Fruit fly (Drosophila melanogaster) whole organism, prepupa: ENCODE results near the gene Pmvk.

ENCODE experiments used
- CG10631 ChIP-seq: fragments of 200-800 bp; sonication (Bioruptor generic); optimal IDR thresholded peaks from 2 replicates; lab custom pipeline; 2016; ENCODE audit warnings: missing biosample characterization, missing genetic modification characterization
- CG10669 ChIP-seq: fragments of 200-800 bp; sonication (Bioruptor generic); optimal IDR thresholded peaks from 3 replicates; lab custom pipeline; 2018; ENCODE audit warnings: missing biosample characterization, mild to moderate bottlenecking, missing genetic modification characterization, moderate library complexity
- CG15336 ChIP-seq: fragments of 200-800 bp; sonication (Bioruptor generic); IDR thresholded peaks from 2 replicates; pipeline ENCODE4 v1.3.6; 2022; ENCODE audit warnings: missing biosample characterization, missing genetic modification characterization
- CG1621 ChIP-seq: fragments of 200-800 bp; sonication (Bioruptor generic); optimal IDR thresholded peaks from 3 replicates; lab custom pipeline; 2018; ENCODE audit warnings: missing biosample characterization, mild to moderate bottlenecking, missing genetic modification characterization
- CG3919 ChIP-seq: fragments of 200-800 bp; sonication (Bioruptor generic); optimal IDR thresholded peaks from 3 replicates; lab custom pipeline; 2016; ENCODE audit warnings: missing biosample characterization, missing genetic modification characterization
- CG4318 ChIP-seq: fragments of 200-800 bp; sonication (Bioruptor generic); optimal IDR thresholded peaks from 3 replicates; lab custom pipeline; 2017; ENCODE audit warnings: missing biosample characterization, mild to moderate bottlenecking, missing genetic modification characterization
- CG6276 ChIP-seq: fragments of 200-800 bp; sonication (Bioruptor generic); optimal IDR thresholded peaks from 2 replicates; lab custom pipeline; 2017; ENCODE audit warnings: missing biosample characterization, mild to moderate bottlenecking, missing genetic modification characterization
- CG8319 ChIP-seq: fragments of 200-800 bp; sonication (Bioruptor generic); optimal IDR thresholded peaks from 3 replicates; lab custom pipeline; 2016; ENCODE audit warnings: missing biosample characterization, missing genetic modification characterization
- CG8632 ChIP-seq: fragments of 200-800 bp; sonication (Bioruptor generic); optimal IDR thresholded peaks from 3 replicates; lab custom pipeline; 2016; ENCODE audit warnings: missing biosample characterization, missing genetic modification characterization
- CG9139 ChIP-seq: fragments of 200-800 bp; sonication (Bioruptor generic); optimal IDR thresholded peaks from 3 replicates; lab custom pipeline; 2017; ENCODE audit warnings: missing biosample characterization, mild to moderate bottlenecking, missing genetic modification characterization
- Eip93F ChIP-seq: fragments of 200-800 bp; sonication (Bioruptor generic); optimal IDR thresholded peaks from 2 replicates; lab custom pipeline; 2016; ENCODE audit warnings: missing biosample characterization, mild to moderate bottlenecking, missing genetic modification characterization
- Ets21C ChIP-seq: fragments of 200-800 bp; sonication (Bioruptor generic); optimal IDR thresholded peaks from 3 replicates; lab custom pipeline; 2016; ENCODE audit warnings: missing biosample characterization, missing genetic modification characterization
- Hr38 ChIP-seq: sonication (Bioruptor generic); optimal IDR thresholded peaks from 2 replicates; lab custom pipeline; 2016; ENCODE audit warnings: missing biosample characterization, missing genetic modification characterization
- Hr39 ChIP-seq: fragments of 200-800 bp; sonication (Bioruptor generic); optimal IDR thresholded peaks from 2 replicates; lab custom pipeline; 2016; ENCODE audit warnings: missing biosample characterization, missing genetic modification characterization
- Hr4 ChIP-seq: fragments of 200-800 bp; sonication (Bioruptor generic); optimal IDR thresholded peaks from 3 replicates; lab custom pipeline; 2016; ENCODE audit warnings: missing biosample characterization, missing genetic modification characterization
- Lpt ChIP-seq: fragments of 200-800 bp; sonication (Bioruptor generic); optimal IDR thresholded peaks from 3 replicates; lab custom pipeline; 2016; ENCODE audit warnings: missing biosample characterization, missing genetic modification characterization
- Met ChIP-seq: fragments of 200-800 bp; sonication (Bioruptor generic); optimal IDR thresholded peaks from 3 replicates; lab custom pipeline; 2016; ENCODE audit warnings: missing biosample characterization, missing genetic modification characterization
- Smox ChIP-seq: fragments of 200-800 bp; sonication (Bioruptor generic); optimal IDR thresholded peaks from 3 replicates; lab custom pipeline; 2016; ENCODE audit warnings: missing biosample characterization, missing genetic modification characterization
- Sox102F ChIP-seq: fragments of 200-800 bp; sonication (Bioruptor generic); optimal IDR thresholded peaks from 2 replicates; lab custom pipeline; 2016; ENCODE audit warnings: missing biosample characterization, mild to moderate bottlenecking, missing genetic modification characterization
- Sox14 ChIP-seq: fragments of 200-800 bp; sonication (Bioruptor generic); optimal IDR thresholded peaks from 3 replicates; lab custom pipeline; 2016; ENCODE audit warnings: missing biosample characterization, missing genetic modification characterization
- Sox15 ChIP-seq: fragments of 200-800 bp; sonication (Bioruptor generic); optimal IDR thresholded peaks from 3 replicates; lab custom pipeline; 2016; ENCODE audit warnings: missing biosample characterization, missing genetic modification characterization
- achi ChIP-seq: fragments of 200-800 bp; sonication (Bioruptor generic); optimal IDR thresholded peaks from 3 replicates; lab custom pipeline; 2016; ENCODE audit warnings: missing biosample characterization, missing genetic modification characterization
- acj6 ChIP-seq: fragments of 200-800 bp; sonication (Bioruptor generic); optimal IDR thresholded peaks from 3 replicates; lab custom pipeline; 2016; ENCODE audit warnings: missing biosample characterization, missing genetic modification characterization
- cyc ChIP-seq: fragments of 200-800 bp; sonication (Bioruptor generic); optimal IDR thresholded peaks from 3 replicates; lab custom pipeline; 2016; ENCODE audit warnings: missing biosample characterization, missing genetic modification characterization
- dsx ChIP-seq: fragments of 200-800 bp; optimal IDR thresholded peaks from 3 replicates; lab custom pipeline; 2019; ENCODE audit warnings: missing biosample characterization, mild to moderate bottlenecking, missing genetic modification characterization, moderate library complexity; ENCODE audit not compliant: poor library complexity, severe bottlenecking
- eg ChIP-seq: fragments of 200-800 bp; sonication (Bioruptor generic); IDR thresholded peaks from 3 replicates; pipeline ENCODE4 v1.3.6; 2022; ENCODE audit warnings: missing biosample characterization, missing genetic modification characterization
- fd59A ChIP-seq: fragments of 200-800 bp; sonication (Bioruptor generic); optimal IDR thresholded peaks from 2 replicates; lab custom pipeline; 2017; ENCODE audit warnings: missing biosample characterization, mild to moderate bottlenecking, missing genetic modification characterization, missing genetic modification reagents
- fd85E ChIP-seq: fragments of 200-800 bp; sonication (Bioruptor generic); optimal IDR thresholded peaks from 3 replicates; lab custom pipeline; 2016; ENCODE audit warnings: missing biosample characterization, missing genetic modification characterization
- fkh ChIP-seq: fragments of 200-800 bp; sonication (Bioruptor generic); optimal IDR thresholded peaks from 3 replicates; lab custom pipeline; 2017; ENCODE audit warnings: missing biosample characterization, mild to moderate bottlenecking, missing genetic modification characterization, moderate library complexity
- ss ChIP-seq, 2 experiments: fragments of 200-800 bp; sonication (Bioruptor generic); optimal IDR thresholded peaks; 2 replicates in 1 of 2; 3 replicates in 1 of 2; lab custom pipeline; 2017 to 2018; ENCODE audit warnings: mild to moderate bottlenecking in 2 of 2, missing biosample characterization in 2 of 2, missing genetic modification characterization in 2 of 2, moderate library complexity in 1 of 2
- svp ChIP-seq: fragments of 200-800 bp; sonication (Bioruptor generic); peaks from one replicate; lab custom pipeline; 2016; ENCODE audit warnings: missing biosample characterization, missing genetic modification characterization

The Pmvk gene

DNA sequence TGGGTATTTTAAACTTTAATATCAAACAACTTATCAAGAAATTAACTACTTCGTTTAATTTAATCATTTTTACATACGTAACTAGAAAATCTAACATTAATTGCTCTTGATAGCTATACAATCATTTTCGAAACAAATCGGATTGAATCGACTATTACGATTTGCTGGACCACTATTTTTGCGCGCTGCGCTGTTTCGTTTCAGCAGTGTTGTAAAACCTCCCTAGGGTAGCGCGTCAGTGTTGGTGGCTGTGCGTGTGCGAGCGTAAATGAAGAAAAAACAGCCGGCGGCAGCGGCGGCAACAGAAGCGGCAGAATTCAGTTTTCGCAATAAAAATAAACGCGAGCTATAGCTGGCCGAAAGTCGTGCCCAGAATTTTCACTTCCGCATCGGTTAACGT is 46.9 kb downstream of the Pmvk start, which contains the start of gene CG33116 (continued):
- TF ChIP-seq eg (GFP tag; lab: Robert Waterston, UW) (peak; percentile 88), dsx (GFP tag; lab: Kevin White, UChicago) (peak; percentile 72), Hr38 (GFP tag; lab: Kevin White, UChicago) (peak; percentile 3), ss (GFP tag; optimal IDR thresholded peaks at IDR 0.05; lab: Kevin White, UChicago) (peak; percentile 56 to 75), fkh (peak; percentile 49), Met (GFP tag; lab: Kevin White, UChicago) (peak; percentile 88), Sox15 (GFP tag; lab: Kevin White, UChicago) (peak; percentile 61), CG9139 (GFP tag; lab: Kevin White, UChicago) (peak; percentile 51), Smox (GFP tag; lab: Kevin White, UChicago) (peak; percentile 81), Ets21C (GFP tag; lab: Kevin White, UChicago) (peak; percentile 64), CG6276 (GFP tag; lab: Kevin White, UChicago) (peak; percentile 85), CG4318 (GFP tag; lab: Kevin White, UChicago) (peak; percentile 75), CG1621 (tag; lab: Kevin White, UChicago) (peak; percentile 77), Sox14 (GFP tag; lab: Kevin White, UChicago) (peak; percentile 87), Hr39 (GFP tag; lab: Kevin White, UChicago) (peak; percentile 83), CG3919 (GFP tag; lab: Kevin White, UChicago) (peak; percentile 92), fd85E (GFP tag; lab: Kevin White, UChicago) (peak; percentile 69), svp (GFP tag; lab: Kevin White, UChicago) (peak; percentile 90), cyc (GFP tag; lab: Kevin White, UChicago) (peak; percentile 86), Hr4 (GFP tag; lab: Kevin White, UChicago) (peak; percentile 92), Lpt (peak; percentile 80), fd59A (GFP tag; lab: Kevin White, UChicago) (peak; percentile 70), CG15336 (GFP tag; lab: Robert Waterston, UW) (peak; percentile 89), CG8632 (GFP tag; lab: Kevin White, UChicago) (peak; percentile 74), CG10669 (GFP tag; lab: Kevin White, UChicago) (peak; percentile 82), CG8319 (GFP tag; lab: Kevin White, UChicago) (peak; percentile 60), acj6 (GFP tag; lab: Kevin White, UChicago) (peak; percentile 82), Sox102F (GFP tag; lab: Kevin White, UChicago) (peak; percentile 88), Eip93F (peak; percentile 33), achi (peak; percentile 85), CG10631 (GFP tag; lab: Kevin White, UChicago) (peak; percentile 74)

DNA sequence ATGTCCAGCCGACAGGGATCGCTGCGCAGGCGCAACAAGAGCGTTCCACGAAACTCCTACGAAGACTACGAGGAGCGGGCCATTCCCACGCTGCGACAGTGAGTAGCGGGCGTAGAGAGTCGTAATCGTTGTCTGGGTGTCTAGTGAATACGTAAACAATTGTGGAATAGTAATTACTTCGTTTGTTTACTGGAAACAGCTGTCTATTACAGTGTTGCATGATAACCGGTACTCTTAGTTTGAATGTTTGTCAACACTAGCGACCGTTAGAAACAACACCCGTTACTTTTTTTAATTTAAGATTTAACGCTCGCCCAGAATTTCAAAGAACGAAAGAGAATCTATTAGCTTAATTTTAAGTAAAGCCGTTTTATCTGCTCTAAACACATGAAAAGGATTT is 50.1 kb downstream of the Pmvk start, which contains the start of gene CG10165:
Gene CG10165, minus strand, starts transcription at position 214 of the 400 bp plus-strand sequence.
- TF ChIP-seq dsx (GFP tag; lab: Kevin White, UChicago) = peak; percentile 61
- no peak for TF ChIP-seq ss (GFP tag; optimal IDR thresholded peaks at IDR 0.05; lab: Kevin White, UChicago)
- no peak for TF ChIP-seq Hr39 (GFP tag; lab: Kevin White, UChicago)
- TF ChIP-seq fkh = peak; percentile 81
- TF ChIP-seq, all 60 proteins: peak for 2
